Worm (Caenorhabditis elegans) whole organism, midembryonic: Measurements from ENCODE around the gene srx-76.

Source experiments
- T22C8.4 ChIP-seq: fragments of 200-800 bp; sonication (Bioruptor generic); IDR thresholded peaks from 2 replicates; pipeline ENCODE4 v1.3.6; 2022; ENCODE audit warnings: missing genetic modification characterization, missing compliant biosample characterization
- cog-1 ChIP-seq: sonication (generic microtip); optimal IDR thresholded peaks from 2 replicates; lab custom pipeline; 2016; ENCODE audit warnings: missing genetic modification characterization, missing compliant biosample characterization
- flt-1 ChIP-seq: fragments of 200-800 bp; sonication (Bioruptor generic); IDR thresholded peaks from 2 replicates; pipeline ENCODE4 v1.3.6; 2022; ENCODE audit warnings: missing genetic modification characterization, missing compliant biosample characterization
- klf-2 ChIP-seq: fragments of 200-800 bp; sonication (Bioruptor generic); conservative IDR thresholded peaks from 2 replicates; pipeline ENCODE4 v1.3.6; 2022; ENCODE audit warnings: missing genetic modification reagents, missing genetic modification characterization, missing compliant biosample characterization
- med-1 ChIP-seq: sonication (generic microtip); optimal IDR thresholded peaks from 2 replicates; lab custom pipeline; 2017; ENCODE audit warnings: missing genetic modification characterization, mild to moderate bottlenecking, missing compliant biosample characterization, antibody characterized with exemption, missing genetic modification reagents; ENCODE audit not compliant: insufficient read depth
- ref-1 ChIP-seq: fragments of 200-800 bp; sonication (Bioruptor generic); conservative IDR thresholded peaks from 2 replicates; pipeline ENCODE4 v1.3.6; 2022; ENCODE audit warnings: missing genetic modification reagents, missing genetic modification characterization, missing compliant biosample characterization
- tab-1 ChIP-seq: fragments of 200-800 bp; sonication (Bioruptor generic); IDR thresholded peaks from 2 replicates; pipeline ENCODE4 v1.3.6; 2022; ENCODE audit warnings: missing genetic modification characterization, missing compliant biosample characterization
- ztf-23 ChIP-seq: fragments of 200-800 bp; sonication (Bioruptor generic); IDR thresholded peaks from 2 replicates; pipeline ENCODE4 v1.3.6; 2022; ENCODE audit warnings: missing genetic modification reagents, missing genetic modification characterization, missing compliant biosample characterization
- ztf-29 ChIP-seq: fragments of 200-800 bp; sonication (Bioruptor generic); IDR thresholded peaks from 2 replicates; pipeline ENCODE4 v1.3.6; 2022; ENCODE audit warnings: missing genetic modification reagents, missing genetic modification characterization, missing compliant biosample characterization

DNA sequence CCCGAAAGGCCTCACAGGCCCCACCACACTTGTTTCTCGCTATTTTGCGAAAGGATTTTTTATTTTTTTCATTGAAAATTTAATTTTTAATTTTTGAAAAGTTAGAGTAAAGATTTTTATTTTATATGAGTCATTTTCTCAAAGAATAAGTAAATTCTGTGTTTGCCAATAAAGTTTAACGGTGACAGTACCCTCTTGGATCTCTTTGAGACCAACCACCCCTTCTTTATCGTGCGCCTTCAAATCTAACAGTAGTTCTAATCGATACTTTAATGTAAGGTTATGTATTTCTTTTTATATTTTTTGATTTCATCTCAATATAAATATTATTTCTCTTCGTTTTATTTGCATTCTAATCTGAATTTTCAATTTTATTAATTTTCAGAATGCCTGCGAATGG, 46.1 kb upstream of the srx-76 start, which contains the start of gene hmp-1:
- TF ChIP-seq flt-1 (GFP tag; lab: Robert Waterston, UW) = no peak
- TF ChIP-seq cog-1 (tag; lab: Kevin White, UChicago) = no peak
- no peak for TF ChIP-seq ref-1 (GFP tag; lab: Robert Waterston, UW)
- TF ChIP-seq klf-2 (GFP tag; lab: Robert Waterston, UW) = no peak
- TF ChIP-seq ztf-23 (GFP tag; lab: Robert Waterston, UW) = no peak
- TF ChIP-seq med-1 (GFP tag; lab: Kevin White, UChicago) = no peak
- TF ChIP-seq T22C8.4 (GFP tag; lab: Robert Waterston, UW) = no peak
- no peak for TF ChIP-seq ztf-29 (GFP tag; lab: Robert Waterston, UW)
- no peak for TF ChIP-seq tab-1 (GFP tag; lab: Robert Waterston, UW)
